Worm (Caenorhabditis elegans): ENCODE results near the gene C28G1.10.

C28G1.10 gene

DNA sequence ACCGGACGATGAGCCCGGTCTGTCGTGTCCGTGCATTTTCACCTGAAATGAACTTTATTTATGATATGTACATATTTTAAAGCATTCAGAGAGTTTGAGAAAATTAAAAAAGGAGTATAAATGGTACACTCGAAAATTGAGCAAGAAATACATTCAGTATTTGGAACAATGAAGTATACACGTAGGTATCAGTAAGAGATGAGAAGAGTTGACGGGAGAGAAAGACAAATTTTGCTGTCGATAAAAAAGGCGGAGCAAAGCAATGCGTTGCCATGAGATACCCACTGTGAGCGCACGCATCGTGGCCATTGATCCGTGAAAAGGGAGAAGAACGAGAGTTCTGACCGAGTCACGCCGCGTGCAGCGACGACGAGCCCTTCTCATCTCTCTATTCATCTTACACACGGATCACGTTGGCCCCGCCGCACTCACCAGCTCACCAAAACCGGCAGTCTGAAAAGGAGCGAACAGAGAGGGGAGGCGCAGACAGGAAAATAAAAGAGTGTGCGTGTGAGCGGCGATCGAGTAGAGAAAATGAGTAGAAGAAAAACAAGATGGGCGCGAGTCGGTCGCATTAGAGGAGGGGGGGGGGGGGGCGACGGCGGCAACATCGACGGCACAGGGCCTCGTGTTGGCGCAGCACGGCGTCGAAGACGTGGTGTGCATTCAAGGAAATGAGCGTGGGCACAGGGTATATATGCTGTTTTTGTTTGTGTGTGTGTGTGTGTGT is 40.7 kb upstream of the C28G1.10 start, which contains the start of gene R04E5.8 (continued):
- TF ChIP-seq sptf-1 (tag; optimal IDR thresholded peaks at IDR 0.05) (no peak), snpc-4 (tag; optimal IDR thresholded peaks at IDR 0.05) (peak; percentile 31), lin-14 (GFP tag; optimal IDR thresholded peaks at IDR 0.05) (peak; percentile 91), irx-1 (tag; optimal IDR thresholded peaks at IDR 0.05) (no peak), fkh-10 (GFP tag; optimal IDR thresholded peaks at IDR 0.05) (peak; percentile 52), pax-3 (tag; optimal IDR thresholded peaks at IDR 0.05) (peak; percentile 67), lin-13 (GFP tag; optimal IDR thresholded peaks at IDR 0.05) (no peak), nhr-20 (tag; optimal IDR thresholded peaks at IDR 0.05) (peak; percentile 21), ztf-4 (tag; optimal IDR thresholded peaks at IDR 0.05) (no peak), egl-27 (tag; optimal IDR thresholded peaks at IDR 0.05) (no peak), lin-15B (tag; optimal IDR thresholded peaks at IDR 0.05) (no peak), hlh-17 (GFP tag; optimal IDR thresholded peaks at IDR 0.05; ENCODE audit: borderline replicate concordance) (no peak), tlp-1 (tag; optimal IDR thresholded peaks at IDR 0.05) (no peak), fos-1 (tag; optimal IDR thresholded peaks at IDR 0.05) (no peak), tbx-2 (tag; optimal IDR thresholded peaks at IDR 0.05) (peak; percentile 16), elt-2 (tag; optimal IDR thresholded peaks at IDR 0.05) (no peak), mdl-1 (tag; optimal IDR thresholded peaks at IDR 0.05) (peak in 1 of 2 experiments; percentile 25), ceh-82 (tag; optimal IDR thresholded peaks at IDR 0.05) (peak in 1 of 3 experiments; percentile 63), sox-4 (tag; optimal IDR thresholded peaks at IDR 0.05) (peak; percentile 20), C04F5.9 (tag; optimal IDR thresholded peaks at IDR 0.05) (no peak), zag-1 (tag; optimal IDR thresholded peaks at IDR 0.05) (no peak), fkh-4 (tag; optimal IDR thresholded peaks at IDR 0.05; ENCODE audit: borderline replicate concordance) (no peak), ztf-11 (tag; optimal IDR thresholded peaks at IDR 0.05) (peak in 1 of 2 experiments; percentile 32), vab-15 (tag; optimal IDR thresholded peaks at IDR 0.05) (no peak), nhr-28 (tag; optimal IDR thresholded peaks at IDR 0.05) (no peak), mab-9 (GFP tag; IDR thresholded peaks at IDR 0.05) (no peak), zip-4 (GFP tag; optimal IDR thresholded peaks at IDR 0.05) (no peak), efl-1 (optimal IDR thresholded peaks at IDR 0.05) (peak in 1 of 2 experiments; percentile 30), efl-1 (GFP tag; optimal IDR thresholded peaks at IDR 0.05 in 1 of 2) (no peak), nhr-76 (tag; optimal IDR thresholded peaks at IDR 0.05) (no peak), aha-1 (tag; optimal IDR thresholded peaks at IDR 0.05) (no peak), nhr-84 (tag; optimal IDR thresholded peaks at IDR 0.05) (no peak), dpl-1 (GFP tag; optimal IDR thresholded peaks at IDR 0.05) (no peak), isw-1 (GFP tag; IDR thresholded peaks at IDR 0.05) (0 out of 2 replicates have a peak, but pooled peaks have one; percentile 4), xbp-1 (tag; optimal IDR thresholded peaks at IDR 0.05) (peak; percentile 0), lir-3 (tag; optimal IDR thresholded peaks at IDR 0.05; ENCODE audit: poor library complexity) (no peak), blmp-1 (tag; optimal IDR thresholded peaks at IDR 0.05) (no peak), dsc-1 (tag; optimal IDR thresholded peaks at IDR 0.05) (peak; percentile 21), unc-86 (tag; optimal IDR thresholded peaks at IDR 0.05) (peak; percentile 35), mef-2 (tag; optimal IDR thresholded peaks at IDR 0.05) (no peak), nhr-77 (tag; optimal IDR thresholded peaks at IDR 0.05) (no peak), ceh-90 (tag; optimal IDR thresholded peaks at IDR 0.05) (no peak), lin-39 (tag; optimal IDR thresholded peaks at IDR 0.05) (no peak), pag-3 (tag; optimal IDR thresholded peaks at IDR 0.05; ENCODE audit: borderline replicate concordance, insufficient read depth) (no peak), ces-1 (GFP tag; optimal IDR thresholded peaks at IDR 0.05) (no peak), mep-1 (tag; optimal IDR thresholded peaks at IDR 0.05) (no peak), Y116A8C.19 (tag; optimal IDR thresholded peaks at IDR 0.05; ENCODE audit: borderline replicate concordance) (no peak)
